In genomic region chrV:11061887-11062286, ce11 we compare ENCODE assay signal across 4 worm cellular contexts.
A peak's percentile ranks its signal among the peaks of the same experiment; 100 is the strongest.
TF ChIP-seq lines count a peak whose summit lies in the region.

No protein-coding gene starts in this region.

TF ChIP-seq in whole organism, L1 larva, 84 proteins besides CTCF, POLR2A, EP300 and RAD21 (continues in another document):
- no peak for TF ChIP-seq pag-3 (tag; optimal IDR thresholded peaks at IDR 0.05; lab: Kevin White, UChicago; ENCODE audit: borderline replicate concordance, insufficient read depth)
- TF ChIP-seq lin-15B (tag; optimal IDR thresholded peaks at IDR 0.05; lab: Kevin White, UChicago): no peak
- no peak for TF ChIP-seq mef-2 (tag; optimal IDR thresholded peaks at IDR 0.05; lab: Kevin White, UChicago)
- no peak for TF ChIP-seq hlh-17 (GFP tag; optimal IDR thresholded peaks at IDR 0.05; lab: Kevin White, UChicago; ENCODE audit: borderline replicate concordance)
- peak in 1 of 2 experiments; percentile 15 for TF ChIP-seq lin-35 (GFP tag; optimal IDR thresholded peaks at IDR 0.05; lab: Kevin White, UChicago)
- no peak for TF ChIP-seq lsy-2 (tag; optimal IDR thresholded peaks at IDR 0.05; lab: Kevin White, UChicago)
- TF ChIP-seq pax-3 (tag; optimal IDR thresholded peaks at IDR 0.05; lab: Kevin White, UChicago): no peak
- no peak for TF ChIP-seq unc-30 (tag; optimal IDR thresholded peaks at IDR 0.05; lab: Kevin White, UChicago)
- no peak for TF ChIP-seq vab-15 (tag; optimal IDR thresholded peaks at IDR 0.05; lab: Kevin White, UChicago)
- no peak for TF ChIP-seq snpc-4 (tag; optimal IDR thresholded peaks at IDR 0.05; lab: Kevin White, UChicago)
- TF ChIP-seq nhr-20 (tag; optimal IDR thresholded peaks at IDR 0.05; lab: Kevin White, UChicago): peak; percentile 36
- no peak for TF ChIP-seq C16A3.4 (tag; optimal IDR thresholded peaks at IDR 0.05; lab: Kevin White, UChicago)
- TF ChIP-seq sox-4 (tag; optimal IDR thresholded peaks at IDR 0.05; lab: Kevin White, UChicago): no peak
- TF ChIP-seq nhr-71 (tag; optimal IDR thresholded peaks at IDR 0.05; lab: Kevin White, UChicago): peak; percentile 12
- TF ChIP-seq unc-98 (GFP tag; IDR thresholded peaks at IDR 0.05; lab: Robert Waterston, UW): no peak
- no peak for TF ChIP-seq rnt-1 (tag; optimal IDR thresholded peaks at IDR 0.05; lab: Kevin White, UChicago)
- TF ChIP-seq ztf-11 (tag; optimal IDR thresholded peaks at IDR 0.05; lab: Kevin White, UChicago): no peak
- peak; percentile 70 for TF ChIP-seq nhr-85 (tag; lab: Kevin White, UChicago)
- TF ChIP-seq blmp-1 (tag; optimal IDR thresholded peaks at IDR 0.05; lab: Kevin White, UChicago): peak; percentile 90
- peak; percentile 62 for TF ChIP-seq lin-14 (GFP tag; optimal IDR thresholded peaks at IDR 0.05; lab: Kevin White, UChicago)
- TF ChIP-seq nhr-84 (tag; optimal IDR thresholded peaks at IDR 0.05; lab: Kevin White, UChicago): no peak
- no peak for TF ChIP-seq elt-3 (tag; optimal IDR thresholded peaks at IDR 0.05; lab: Kevin White, UChicago)
- TF ChIP-seq alr-1 (tag; optimal IDR thresholded peaks at IDR 0.05; lab: Kevin White, UChicago; ENCODE audit: borderline replicate concordance): no peak

TF ChIP-seq in whole organism, L2 larva, 48 proteins besides CTCF, POLR2A, EP300 and RAD21:
- TF ChIP-seq unc-62 (GFP tag; optimal IDR thresholded peaks at IDR 0.05; lab: Kevin White, UChicago) (no peak), nhr-25 (tag; optimal IDR thresholded peaks at IDR 0.05; lab: Kevin White, UChicago) (peak; percentile 23), nhr-129 (tag; optimal IDR thresholded peaks at IDR 0.05; lab: Kevin White, UChicago) (peak; percentile 6), elt-1 (tag; optimal IDR thresholded peaks at IDR 0.05; lab: Kevin White, UChicago) (no peak)

TF ChIP-seq in whole organism, L3 larva, 47 proteins besides CTCF, POLR2A, EP300 and RAD21:
- TF ChIP-seq elt-1 (tag; optimal IDR thresholded peaks at IDR 0.05; lab: Kevin White, UChicago): no peak
- no peak for TF ChIP-seq egl-5 (tag; optimal IDR thresholded peaks at IDR 0.05; lab: Kevin White, UChicago)
- peak; percentile 4 for TF ChIP-seq nhr-23 (tag; optimal IDR thresholded peaks at IDR 0.05; lab: Kevin White, UChicago)
- no peak for TF ChIP-seq pqm-1 (tag; optimal IDR thresholded peaks at IDR 0.05; lab: Kevin White, UChicago)
- TF ChIP-seq zag-1 (tag; optimal IDR thresholded peaks at IDR 0.05; lab: Kevin White, UChicago): no peak

TF ChIP-seq in whole organism, L4 larva, 104 proteins besides CTCF, POLR2A, EP300 and RAD21:
- peak; percentile 62 for TF ChIP-seq hlh-30 (tag; optimal IDR thresholded peaks at IDR 0.05; lab: Kevin White, UChicago; ENCODE audit: insufficient read depth)
- peak in 1 of 2 experiments; percentile 14 for TF ChIP-seq mdl-1 (tag; optimal IDR thresholded peaks at IDR 0.05; lab: Kevin White, UChicago)
- peak in 1 of 2 experiments; percentile 65 for TF ChIP-seq daf-16 (GFP tag; optimal IDR thresholded peaks at IDR 0.05; lab: Kevin White, UChicago)
- TF ChIP-seq daf-16 (tag; optimal IDR thresholded peaks at IDR 0.05; lab: Kevin White, UChicago): no peak
- TF ChIP-seq nhr-6 (tag; optimal IDR thresholded peaks at IDR 0.05; lab: Kevin White, UChicago): no peak
- TF ChIP-seq unc-62 (GFP tag; optimal IDR thresholded peaks at IDR 0.05 in 1 of 2; lab: Kevin White, UChicago): peak in 1 of 2 experiments; percentile 81
- TF ChIP-seq unc-62 (tag; optimal IDR thresholded peaks at IDR 0.05; lab: Kevin White, UChicago): no peak
- no peak for TF ChIP-seq hlh-11 (tag; optimal IDR thresholded peaks at IDR 0.05; lab: Kevin White, UChicago)

Comparison
In these comparisons a context has a peak if more than half of its experiments do, and no peak if none do; other contexts are left out.
1. Of the 29 proteins assayed by ChIP-seq in both whole organism, L4 larva and whole organism, L1 larva: peak only in whole organism, L4 larva: none; only in whole organism, L1 larva: mep-1; in both: none; in neither: 26; mixed calls (peak in some experiments, not most) for 2.